Worm (Caenorhabditis elegans): ENCODE measurements around the gene cyp-35A2.

- TF ChIP-seq nhr-237 (tag; optimal IDR thresholded peaks at IDR 0.05) (no peak), nhr-11 (tag; optimal IDR thresholded peaks at IDR 0.05) (no peak), pax-3 (tag; optimal IDR thresholded peaks at IDR 0.05) (no peak), lin-39 (tag; optimal IDR thresholded peaks at IDR 0.05) (no peak), jun-1 (tag; optimal IDR thresholded peaks at IDR 0.05) (no peak), mep-1 (tag; optimal IDR thresholded peaks at IDR 0.05) (no peak), aly-2 (tag; optimal IDR thresholded peaks at IDR 0.05) (no peak), snpc-4 (tag; optimal IDR thresholded peaks at IDR 0.05) (no peak), hlh-4 (tag; optimal IDR thresholded peaks at IDR 0.05) (no peak), blmp-1 (tag; optimal IDR thresholded peaks at IDR 0.05) (no peak), lin-13 (GFP tag; optimal IDR thresholded peaks at IDR 0.05) (no peak), mab-9 (GFP tag; IDR thresholded peaks at IDR 0.05) (no peak), egl-27 (tag; optimal IDR thresholded peaks at IDR 0.05) (no peak), nhr-76 (tag; optimal IDR thresholded peaks at IDR 0.05) (no peak)
These were observed 20.5 kb downstream of the cyp-35A2 start, which contains the start of gene srh-244 for ce11 chrV:7343522-7343921.

Measured in whole organism, L1 larva.